Worm (Caenorhabditis elegans) whole organism, L1 larva: ENCODE measurements around the gene F44D12.2.
A peak's percentile ranks its signal among the peaks of the same experiment; 100 is the strongest.

Experiments used
- F16B12.6 ChIP-seq: fragments of 150-350 bp; optimal IDR thresholded peaks from 2 replicates; lab custom pipeline; 2014; ENCODE audit warnings: missing biosample characterization, missing genetic modification characterization
- aha-1 ChIP-seq: fragments of 150-350 bp; optimal IDR thresholded peaks from 2 replicates; lab custom pipeline; 2014; ENCODE audit warnings: missing biosample characterization, missing genetic modification characterization
- aly-2 ChIP-seq: fragments of 150-350 bp; optimal IDR thresholded peaks from 2 replicates; lab custom pipeline; 2014; ENCODE audit warnings: missing biosample characterization, missing genetic modification characterization
- blmp-1 ChIP-seq: fragments of 150-350 bp; optimal IDR thresholded peaks from 2 replicates; lab custom pipeline; 2014; ENCODE audit warnings: missing biosample characterization, missing genetic modification characterization
- ceh-8 ChIP-seq: fragments of 200-800 bp; sonication (Bioruptor generic); optimal IDR thresholded peaks from 2 replicates; lab custom pipeline; 2018; ENCODE audit warnings: mild to moderate bottlenecking, missing genetic modification characterization, moderate library complexity, missing compliant biosample characterization
- ceh-82 ChIP-seq, 3 experiments: fragments of 150-350 bp in 1 of 3; sonication (generic microtip) in 2 of 3; optimal IDR thresholded peaks; 2 replicates each; lab custom pipeline; 2014 to 2017; ENCODE audit warnings: missing biosample characterization in 3 of 3, missing genetic modification characterization in 3 of 3
- efl-1 ChIP-seq, 4 experiments: fragments of 150-350 bp; optimal IDR thresholded peaks in 3 of 4; peaks in 1 of 4; 1 replicate in 1 of 4; 2 replicates in 3 of 4; lab custom pipeline; 2014; ENCODE audit warnings: missing biosample characterization in 2 of 4, missing genetic modification characterization in 2 of 4, missing genetic modification reagents in 2 of 4
- efl-3 ChIP-seq: fragments of 200-800 bp; sonication (Bioruptor generic); optimal IDR thresholded peaks from 2 replicates; lab custom pipeline; 2018; ENCODE audit warnings: mild to moderate bottlenecking, missing genetic modification characterization, missing compliant biosample characterization
- egl-27 ChIP-seq, 2 experiments: fragments of 150-350 bp in 1 of 2; sonication (generic microtip); optimal IDR thresholded peaks; 3 replicates each; lab custom pipeline; 2017 to 2018; ENCODE audit warnings: missing biosample characterization in 2 of 2, missing genetic modification characterization in 2 of 2, missing genetic modification reagents in 2 of 2
- elt-3 ChIP-seq, 6 experiments: fragments of 150-350 bp in 1 of 6; sonication (generic microtip); optimal IDR thresholded peaks; 2 replicates each; lab custom pipeline; 2017 to 2018; ENCODE audit warnings: missing biosample characterization in 6 of 6, missing genetic modification characterization in 6 of 6, inconsistent platforms in 1 of 6
- fkh-10 ChIP-seq: sonication (generic microtip); optimal IDR thresholded peaks from 2 replicates; lab custom pipeline; 2017; ENCODE audit warnings: missing biosample characterization, missing genetic modification reagents, missing genetic modification characterization
- fos-1 ChIP-seq: fragments of 150-350 bp; optimal IDR thresholded peaks from 2 replicates; lab custom pipeline; 2014; ENCODE audit warnings: missing biosample characterization, missing genetic modification characterization
- hlh-4 ChIP-seq: sonication (generic microtip); optimal IDR thresholded peaks from 2 replicates; lab custom pipeline; 2016; ENCODE audit warnings: mild to moderate bottlenecking, missing genetic modification characterization, missing compliant biosample characterization
- hpl-2 ChIP-seq: fragments of 150-350 bp; optimal IDR thresholded peaks from 2 replicates; lab custom pipeline; 2014; ENCODE audit warnings: missing biosample characterization, missing genetic modification reagents, missing genetic modification characterization
- lin-13 ChIP-seq: fragments of 150-350 bp; optimal IDR thresholded peaks from 2 replicates; lab custom pipeline; 2014; ENCODE audit warnings: missing biosample characterization, missing genetic modification reagents, missing genetic modification characterization
- lin-14 ChIP-seq: fragments of 200-800 bp; sonication (Bioruptor generic); optimal IDR thresholded peaks from 2 replicates; lab custom pipeline; 2018; ENCODE audit warnings: mild to moderate bottlenecking, missing genetic modification characterization, moderate library complexity, missing compliant biosample characterization
- lir-3 ChIP-seq: sonication (generic microtip); optimal IDR thresholded peaks from 2 replicates; lab custom pipeline; 2016; ENCODE audit warnings: mild to moderate bottlenecking, missing genetic modification characterization, moderate library complexity, missing compliant biosample characterization; ENCODE audit not compliant: poor library complexity
- lsy-2 ChIP-seq, 2 experiments: fragments of 150-350 bp; optimal IDR thresholded peaks; 2 replicates each; lab custom pipeline; 2014; ENCODE audit warnings: missing biosample characterization in 2 of 2, missing genetic modification characterization in 2 of 2
- mdl-1 ChIP-seq, 2 experiments: fragments of 150-350 bp; optimal IDR thresholded peaks; 2 replicates each; lab custom pipeline; 2014 to 2017; ENCODE audit warnings: missing biosample characterization in 2 of 2, missing genetic modification characterization in 2 of 2, inconsistent platforms in 1 of 2
- nhr-12 ChIP-seq: sonication (generic microtip); optimal IDR thresholded peaks from 2 replicates; lab custom pipeline; 2017; ENCODE audit warnings: missing biosample characterization, missing genetic modification characterization
- nhr-19 ChIP-seq: fragments of 200-800 bp; sonication (Bioruptor generic); conservative IDR thresholded peaks from 2 replicates; pipeline ENCODE4 v1.3.6; 2022; ENCODE audit warnings: missing genetic modification characterization, missing compliant biosample characterization
- nhr-20 ChIP-seq: sonication (generic microtip); optimal IDR thresholded peaks from 2 replicates; lab custom pipeline; 2016; ENCODE audit warnings: mild to moderate bottlenecking, missing genetic modification characterization, missing compliant biosample characterization
- nhr-47 ChIP-seq: sonication (generic microtip); optimal IDR thresholded peaks from 2 replicates; lab custom pipeline; 2016; ENCODE audit warnings: mild to moderate bottlenecking, missing genetic modification characterization, moderate library complexity, missing compliant biosample characterization
- pag-3 ChIP-seq: sonication (generic microtip); optimal IDR thresholded peaks from 2 replicates; lab custom pipeline; 2017; ENCODE audit warnings: missing genetic modification characterization, mild to moderate bottlenecking, missing compliant biosample characterization, antibody characterized with exemption, borderline replicate concordance; ENCODE audit not compliant: insufficient read depth
- rnt-1 ChIP-seq: sonication (generic microtip); optimal IDR thresholded peaks from 2 replicates; lab custom pipeline; 2016; ENCODE audit warnings: mild to moderate bottlenecking, missing genetic modification characterization, moderate library complexity, missing compliant biosample characterization
- sptf-1 ChIP-seq: fragments of 150-350 bp; optimal IDR thresholded peaks from 2 replicates; lab custom pipeline; 2014; ENCODE audit warnings: missing biosample characterization, missing genetic modification characterization
- swsn-7 ChIP-seq: sonication (generic microtip); optimal IDR thresholded peaks from 2 replicates; lab custom pipeline; 2016; ENCODE audit warnings: missing genetic modification characterization, missing compliant biosample characterization
- unc-130 ChIP-seq: fragments of 150-350 bp; optimal IDR thresholded peaks from 2 replicates; lab custom pipeline; 2017; ENCODE audit warnings: missing biosample characterization, missing genetic modification characterization, inconsistent platforms
- zag-1 ChIP-seq: fragments of 150-350 bp; optimal IDR thresholded peaks from 2 replicates; lab custom pipeline; 2014; ENCODE audit warnings: missing biosample characterization, missing genetic modification characterization
- ztf-4 ChIP-seq: fragments of 150-350 bp; optimal IDR thresholded peaks from 2 replicates; lab custom pipeline; 2014; ENCODE audit warnings: missing biosample characterization, missing genetic modification characterization

Gene F44D12.2

ce11 chrIV:10026129-10026528, 8.6 kb upstream of the F44D12.2 start:
- TF ChIP-seq hlh-4 (tag; lab: Kevin White, UChicago) (no peak), sptf-1 (tag; lab: Kevin White, UChicago) (no peak), efl-3 (GFP tag; lab: Kevin White, UChicago) (no peak), lsy-2 (tag; optimal IDR thresholded peaks at IDR 0.05; lab: Kevin White, UChicago) (no peak), lir-3 (tag; lab: Kevin White, UChicago) (no peak), hpl-2 (GFP tag; lab: Kevin White, UChicago) (no peak), nhr-20 (tag; lab: Kevin White, UChicago) (no peak), nhr-12 (tag; lab: Kevin White, UChicago) (no peak), lin-13 (GFP tag; lab: Kevin White, UChicago) (no peak), mdl-1 (tag; optimal IDR thresholded peaks at IDR 0.05; lab: Kevin White, UChicago) (no peak), efl-1 (optimal IDR thresholded peaks at IDR 0.05; lab: Kevin White, UChicago) (no peak), efl-1 (GFP tag; optimal IDR thresholded peaks at IDR 0.05 in 1 of 2; lab: Kevin White, UChicago) (no peak)
- TF ChIP-seq, all 84 proteins: peak for 0

- TF ChIP-seq F16B12.6 (tag; lab: Kevin White, UChicago): no peak
- no peak for TF ChIP-seq ztf-4 (tag; lab: Kevin White, UChicago)
- no peak for TF ChIP-seq lsy-2 (tag; optimal IDR thresholded peaks at IDR 0.05; lab: Kevin White, UChicago)
- no peak for TF ChIP-seq swsn-7 (tag; lab: Kevin White, UChicago)
Measured at ce11 chrIV:10022991-10023390, 5.5 kb upstream of the F44D12.2 start, which contains the start of gene F44D12.8. Gene F44D12.8, plus strand, starts transcription at chrIV:10023291.

- TF ChIP-seq zag-1 (tag; lab: Kevin White, UChicago): no peak
- TF ChIP-seq lir-3 (tag; lab: Kevin White, UChicago): no peak
- TF ChIP-seq fkh-10 (GFP tag; lab: Kevin White, UChicago): no peak
Measured at ce11 chrIV:10021283-10021682, 3.8 kb upstream of the F44D12.2 start, which contains the start of gene F44D12.19. Gene F44D12.19, plus strand, starts transcription at chrIV:10021583.

ce11 chrIV:10016977-10017376, 556 bp downstream of the F44D12.2 start, which contains the start of gene ent-7:
Gene ent-7, plus strand, starts transcription at chrIV:10017277.
- TF ChIP-seq rnt-1 (tag; lab: Kevin White, UChicago) (no peak), fos-1 (tag; lab: Kevin White, UChicago) (no peak), pag-3 (tag; lab: Kevin White, UChicago) (no peak), fkh-10 (GFP tag; lab: Kevin White, UChicago) (no peak), nhr-47 (no peak), egl-27 (tag; optimal IDR thresholded peaks at IDR 0.05; lab: Kevin White, UChicago) (no peak), hlh-4 (tag; lab: Kevin White, UChicago) (no peak), efl-1 (optimal IDR thresholded peaks at IDR 0.05; lab: Kevin White, UChicago) (no peak), efl-1 (GFP tag; optimal IDR thresholded peaks at IDR 0.05 in 1 of 2; lab: Kevin White, UChicago) (peak in 1 of 2 experiments; percentile 4)
- TF ChIP-seq, all 84 proteins: peak for 1

ce11 chrIV:10009536-10009935, 8.0 kb downstream of the F44D12.2 start, which contains the start of gene magu-4:
Gene magu-4, plus strand, starts transcription at chrIV:10009753.
- TF ChIP-seq lin-14 (GFP tag; lab: Kevin White, UChicago) (peak; percentile 39), pag-3 (tag; lab: Kevin White, UChicago) (no peak), ceh-82 (tag; optimal IDR thresholded peaks at IDR 0.05; lab: Kevin White, UChicago) (no peak), elt-3 (tag; optimal IDR thresholded peaks at IDR 0.05; lab: Kevin White, UChicago) (no peak), ceh-8 (GFP tag; lab: Kevin White, UChicago) (no peak), blmp-1 (peak; percentile 90), nhr-20 (tag; lab: Kevin White, UChicago) (no peak), unc-130 (tag; lab: Kevin White, UChicago) (no peak), aly-2 (tag; lab: Kevin White, UChicago) (no peak), aha-1 (tag; lab: Kevin White, UChicago) (no peak), nhr-19 (GFP tag; lab: Robert Waterston, UW) (no peak)
- TF ChIP-seq, all 84 proteins: peak for 2
